Worm (Caenorhabditis elegans) whole organism, midembryonic: ENCODE results near the gene str-135.

Source experiments
- T22C8.4 ChIP-seq: fragments of 200-800 bp; sonication (Bioruptor generic); IDR thresholded peaks from 2 replicates; pipeline ENCODE4 v1.3.6; 2022; ENCODE audit warnings: missing genetic modification characterization, missing compliant biosample characterization
- cog-1 ChIP-seq: sonication (generic microtip); optimal IDR thresholded peaks from 2 replicates; lab custom pipeline; 2016; ENCODE audit warnings: missing genetic modification characterization, missing compliant biosample characterization
- flt-1 ChIP-seq: fragments of 200-800 bp; sonication (Bioruptor generic); IDR thresholded peaks from 2 replicates; pipeline ENCODE4 v1.3.6; 2022; ENCODE audit warnings: missing genetic modification characterization, missing compliant biosample characterization
- klf-2 ChIP-seq: fragments of 200-800 bp; sonication (Bioruptor generic); conservative IDR thresholded peaks from 2 replicates; pipeline ENCODE4 v1.3.6; 2022; ENCODE audit warnings: missing genetic modification reagents, missing genetic modification characterization, missing compliant biosample characterization
- med-1 ChIP-seq: sonication (generic microtip); optimal IDR thresholded peaks from 2 replicates; lab custom pipeline; 2017; ENCODE audit warnings: missing genetic modification characterization, mild to moderate bottlenecking, missing compliant biosample characterization, antibody characterized with exemption, missing genetic modification reagents; ENCODE audit not compliant: insufficient read depth
- ref-1 ChIP-seq: fragments of 200-800 bp; sonication (Bioruptor generic); conservative IDR thresholded peaks from 2 replicates; pipeline ENCODE4 v1.3.6; 2022; ENCODE audit warnings: missing genetic modification reagents, missing genetic modification characterization, missing compliant biosample characterization
- tab-1 ChIP-seq: fragments of 200-800 bp; sonication (Bioruptor generic); IDR thresholded peaks from 2 replicates; pipeline ENCODE4 v1.3.6; 2022; ENCODE audit warnings: missing genetic modification characterization, missing compliant biosample characterization
- ztf-23 ChIP-seq: fragments of 200-800 bp; sonication (Bioruptor generic); IDR thresholded peaks from 2 replicates; pipeline ENCODE4 v1.3.6; 2022; ENCODE audit warnings: missing genetic modification reagents, missing genetic modification characterization, missing compliant biosample characterization
- ztf-29 ChIP-seq: fragments of 200-800 bp; sonication (Bioruptor generic); IDR thresholded peaks from 2 replicates; pipeline ENCODE4 v1.3.6; 2022; ENCODE audit warnings: missing genetic modification reagents, missing genetic modification characterization, missing compliant biosample characterization

str-135 gene

DNA sequence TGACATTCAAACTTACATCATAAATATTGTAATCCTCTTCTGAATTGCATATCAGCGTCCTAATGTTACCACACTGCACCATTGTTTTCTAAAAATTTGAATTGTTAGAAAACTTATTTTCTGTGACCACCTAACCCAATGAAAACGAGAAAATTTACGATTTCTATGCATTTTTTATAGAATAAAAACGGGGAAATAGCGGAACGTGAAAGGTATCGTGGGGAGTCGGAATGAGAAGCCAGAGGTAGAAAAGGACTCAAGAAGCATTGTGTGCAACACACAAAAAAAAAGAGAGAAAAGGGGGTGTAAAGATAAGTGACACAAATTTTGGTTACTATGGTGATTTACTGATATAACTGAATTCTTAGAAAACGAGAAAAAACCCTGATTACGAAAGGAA lies 30.5 kb downstream of the str-135 start, which contains the start of gene C16D9.6:
Gene C16D9.6 (minus strand): TSS at position 101 of the 400 bp plus-strand sequence.
- TF ChIP-seq ref-1 (no peak), ztf-23 (GFP tag; lab: Robert Waterston, UW) (no peak), klf-2 (no peak), med-1 (no peak), tab-1 (GFP tag; lab: Robert Waterston, UW) (no peak)

DNA sequence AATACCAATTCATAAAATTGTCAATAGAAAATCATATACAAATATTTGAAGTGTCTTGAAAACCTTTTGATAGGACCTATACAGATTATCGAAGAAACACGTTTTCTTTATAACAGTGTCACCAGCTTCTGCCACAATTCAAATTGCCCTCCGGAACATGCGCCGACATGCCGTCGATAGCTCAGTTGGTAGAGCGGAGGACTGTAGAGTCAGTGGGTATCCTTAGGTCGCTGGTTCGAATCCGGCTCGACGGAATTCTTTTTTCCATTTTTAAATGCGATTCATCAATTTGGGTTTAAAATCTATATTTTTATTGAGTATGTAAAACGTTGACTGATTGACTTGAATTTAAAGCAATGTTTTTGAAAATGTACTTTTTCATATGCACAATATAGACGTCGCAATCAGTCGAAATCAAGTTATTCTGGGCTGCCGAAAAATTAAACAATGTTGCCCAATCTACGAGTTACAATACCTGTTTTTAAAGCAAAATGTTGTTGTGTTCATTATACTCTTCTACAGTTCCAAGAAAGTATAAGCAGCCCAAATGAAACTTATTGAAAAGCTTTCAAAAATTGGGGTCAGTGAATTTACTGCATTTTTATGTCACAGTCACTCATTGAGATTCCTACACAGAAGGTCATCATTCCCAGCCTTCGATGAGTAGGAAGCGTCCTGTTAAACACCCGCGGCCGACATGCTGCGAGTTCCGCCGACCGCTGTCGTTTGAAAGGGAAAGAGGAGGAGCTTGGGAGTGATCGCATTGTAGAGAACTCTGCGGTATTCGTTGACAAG lies 33.2 kb downstream of the str-135 start:
- TF ChIP-seq flt-1 (GFP tag; lab: Robert Waterston, UW) (0 out of 2 replicates have a peak, but pooled peaks have one; percentile 36), ztf-23 (GFP tag; lab: Robert Waterston, UW) (no peak)

DNA sequence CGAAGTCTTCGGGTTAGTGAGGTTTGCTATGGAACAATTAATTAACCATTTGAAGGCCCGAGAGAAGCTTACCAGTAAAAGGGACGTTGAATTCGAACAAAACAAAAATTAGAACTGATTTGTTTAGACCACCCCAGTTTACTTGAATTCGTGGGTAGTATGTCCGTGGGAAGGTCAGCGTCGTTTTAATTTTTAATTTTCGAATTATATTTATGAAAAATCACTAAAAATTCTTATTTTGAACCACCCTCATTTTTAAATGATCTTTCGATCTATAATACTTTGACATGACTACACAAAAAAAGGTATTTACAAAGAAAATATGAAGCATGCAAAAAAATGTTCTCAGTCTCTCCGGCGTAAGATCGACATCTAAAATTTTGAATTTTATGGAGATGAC lies 35.2 kb downstream of the str-135 start, which contains the start of gene C16D9.5:
Gene C16D9.5 (minus strand): TSS at position 101 of the 400 bp plus-strand sequence.
- TF ChIP-seq ref-1 (no peak), cog-1 (no peak), tab-1 (GFP tag; lab: Robert Waterston, UW) (no peak), T22C8.4 (GFP tag; lab: Robert Waterston, UW) (no peak), klf-2 (no peak), ztf-29 (GFP tag; lab: Robert Waterston, UW) (no peak), med-1 (no peak), ztf-23 (GFP tag; lab: Robert Waterston, UW) (no peak), flt-1 (GFP tag; lab: Robert Waterston, UW) (no peak)

DNA sequence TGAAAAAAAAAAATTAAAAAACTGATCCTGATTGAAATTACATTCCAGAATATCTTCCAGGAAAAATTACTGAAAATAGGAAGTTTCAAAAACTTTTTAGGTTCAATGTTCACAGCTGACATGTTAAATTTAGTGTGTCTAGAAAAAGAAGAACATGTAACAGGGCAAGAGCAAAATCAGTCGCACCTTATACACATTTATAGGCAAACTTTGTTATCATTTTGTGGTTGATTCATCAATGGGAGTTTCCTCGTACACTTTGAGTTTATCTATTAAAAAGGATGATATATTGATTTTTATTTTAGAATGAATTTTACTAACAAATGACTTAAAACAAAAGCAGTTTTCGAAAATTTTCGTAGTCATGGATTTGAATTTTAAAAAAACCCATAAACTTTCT lies 37.5 kb downstream of the str-135 start:
- TF ChIP-seq ztf-23 (GFP tag; lab: Robert Waterston, UW) (no peak), tab-1 (GFP tag; lab: Robert Waterston, UW) (no peak), med-1 (no peak), cog-1 (no peak), flt-1 (GFP tag; lab: Robert Waterston, UW) (no peak), ref-1 (no peak), klf-2 (no peak), T22C8.4 (GFP tag; lab: Robert Waterston, UW) (no peak), ztf-29 (GFP tag; lab: Robert Waterston, UW) (no peak)

DNA sequence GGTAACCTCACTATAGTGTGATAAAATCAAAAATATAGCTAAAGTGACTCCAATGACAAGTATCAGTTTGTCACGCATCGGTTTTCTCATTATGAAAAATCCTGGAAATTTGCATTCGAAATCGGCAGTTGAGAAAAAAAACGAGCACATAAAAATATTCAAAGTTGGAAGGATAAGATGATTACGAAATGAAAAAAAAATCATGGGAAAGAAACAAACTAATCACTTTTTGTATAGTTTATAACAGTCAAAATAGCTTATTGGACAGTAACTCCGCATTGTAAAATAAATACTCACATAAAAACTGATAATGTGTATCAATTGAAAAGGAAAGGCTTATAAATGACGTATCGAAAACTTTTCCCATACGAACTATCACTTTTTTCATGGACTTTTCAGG lies 37.9 kb downstream of the str-135 start, which contains the start of gene C16D9.4:
Gene C16D9.4 (minus strand): TSS at position 101 of the 400 bp plus-strand sequence.
- TF ChIP-seq cog-1 (no peak), tab-1 (GFP tag; lab: Robert Waterston, UW) (no peak), T22C8.4 (GFP tag; lab: Robert Waterston, UW) (no peak), ztf-29 (GFP tag; lab: Robert Waterston, UW) (no peak), med-1 (no peak), klf-2 (no peak), flt-1 (GFP tag; lab: Robert Waterston, UW) (no peak), ztf-23 (GFP tag; lab: Robert Waterston, UW) (no peak), ref-1 (no peak)

DNA sequence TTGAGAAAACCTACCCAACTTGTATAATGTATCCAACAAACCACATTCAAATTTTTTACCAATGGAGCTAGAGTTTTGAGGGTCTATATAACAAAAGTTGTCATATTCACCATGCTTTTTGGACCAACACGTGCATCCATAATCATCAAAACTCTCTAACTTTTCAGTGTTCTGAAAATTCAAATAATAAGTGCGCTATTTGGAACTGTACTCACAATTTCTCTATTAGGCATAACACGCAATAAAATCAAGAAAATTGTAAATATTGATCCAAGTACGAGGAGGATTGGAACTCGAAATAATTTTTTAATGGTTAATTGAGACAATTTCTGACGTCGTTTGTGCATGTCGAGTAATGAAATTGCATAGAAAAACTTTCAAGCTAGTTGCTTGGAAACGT lies 40.7 kb downstream of the str-135 start, which contains the start of gene C16D9.3:
Gene C16D9.3 (minus strand): TSS at position 101 of the 400 bp plus-strand sequence.
- no peak for TF ChIP-seq T22C8.4 (GFP tag; lab: Robert Waterston, UW)
- no peak for TF ChIP-seq med-1
- TF ChIP-seq flt-1 (GFP tag; lab: Robert Waterston, UW): no peak
- TF ChIP-seq cog-1: no peak
- no peak for TF ChIP-seq ztf-23 (GFP tag; lab: Robert Waterston, UW)
- TF ChIP-seq klf-2: no peak
- TF ChIP-seq tab-1 (GFP tag; lab: Robert Waterston, UW): no peak
- no peak for TF ChIP-seq ztf-29 (GFP tag; lab: Robert Waterston, UW)
- TF ChIP-seq ref-1: no peak

DNA sequence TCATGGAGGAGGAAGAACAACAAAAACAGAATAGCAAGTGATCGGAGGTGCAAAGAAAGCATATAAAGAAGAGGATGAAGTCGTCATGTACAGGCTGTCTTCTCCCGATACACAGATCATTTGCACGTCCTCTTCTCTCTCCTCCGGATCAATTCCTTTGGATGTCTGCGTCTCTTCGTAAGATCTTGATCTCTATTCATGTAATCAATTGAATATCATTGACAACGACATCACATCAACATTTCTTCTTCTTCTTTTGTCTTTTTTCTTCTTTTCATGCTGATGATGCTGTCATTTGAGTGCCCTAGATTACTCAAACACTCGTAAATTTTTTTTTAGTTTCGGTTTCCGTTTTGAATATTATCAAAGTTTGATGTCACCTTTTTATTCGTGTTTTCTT lies 42.4 kb downstream of the str-135 start, which contains the start of gene rol-3:
Gene rol-3 (minus strand): TSS at position 120 of the 400 bp plus-strand sequence.
- no peak for TF ChIP-seq ztf-23 (GFP tag; lab: Robert Waterston, UW)
- TF ChIP-seq ztf-29 (GFP tag; lab: Robert Waterston, UW): no peak
- no peak for TF ChIP-seq tab-1 (GFP tag; lab: Robert Waterston, UW)
- no peak for TF ChIP-seq ref-1
- no peak for TF ChIP-seq klf-2
- TF ChIP-seq T22C8.4 (GFP tag; lab: Robert Waterston, UW): no peak
- TF ChIP-seq flt-1 (GFP tag; lab: Robert Waterston, UW): no peak
- no peak for TF ChIP-seq cog-1
- TF ChIP-seq med-1: no peak

DNA sequence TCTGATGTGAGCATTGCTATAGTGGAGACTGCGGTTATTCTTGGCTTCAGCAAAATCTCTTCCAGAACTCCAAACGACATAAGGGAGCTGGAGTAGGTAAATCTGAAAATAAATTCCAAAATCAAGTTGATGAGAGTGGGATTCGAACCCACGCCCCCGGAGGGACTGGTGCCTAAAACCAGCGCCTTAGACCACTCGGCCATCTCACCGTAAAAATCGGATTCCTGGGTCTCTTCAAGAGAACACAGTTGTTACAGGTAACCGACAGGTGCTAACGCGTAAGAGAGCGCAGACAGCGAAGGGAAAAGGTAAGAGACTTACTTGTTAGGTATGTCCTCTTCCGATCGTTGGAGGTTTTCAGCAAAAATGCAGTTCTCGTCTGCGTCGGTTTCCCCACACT lies 45.3 kb downstream of the str-135 start:
- TF ChIP-seq med-1 (no peak), tab-1 (GFP tag; lab: Robert Waterston, UW) (no peak; the same call in 1 of the 2 replicates), klf-2 (no peak), ztf-29 (GFP tag; lab: Robert Waterston, UW) (peak; percentile 59; the same call in 1 of the 2 replicates), ref-1 (peak; percentile 47), ztf-23 (GFP tag; lab: Robert Waterston, UW) (0 out of 2 replicates have a peak, but pooled peaks have one; percentile 45), flt-1 (GFP tag; lab: Robert Waterston, UW) (0 out of 2 replicates have a peak, but pooled peaks have one; percentile 68), T22C8.4 (GFP tag; lab: Robert Waterston, UW) (0 out of 2 replicates have a peak, but pooled peaks have one; percentile 40), cog-1 (no peak)

DNA sequence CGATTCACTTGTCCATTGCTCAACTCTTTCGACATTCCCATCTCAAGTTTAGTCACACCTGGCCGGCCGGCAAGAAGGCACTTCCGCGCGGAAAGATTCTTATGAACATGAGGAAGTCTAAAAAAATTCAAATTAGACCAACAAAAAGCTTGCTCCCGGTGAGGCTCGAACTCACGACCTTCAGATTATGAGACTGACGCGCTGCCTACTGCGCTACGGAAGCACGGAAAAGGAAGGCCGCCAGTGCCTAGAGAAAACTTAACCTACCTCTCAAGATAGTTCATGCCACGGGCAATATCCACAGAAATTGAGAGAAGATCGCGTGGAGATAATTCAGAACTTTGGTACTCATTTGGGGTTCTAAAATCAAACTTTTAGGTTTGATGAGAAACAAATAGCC lies 50.6 kb downstream of the str-135 start:
- no peak for TF ChIP-seq klf-2
- peak; percentile 70; the same call in 1 of the 2 replicates for TF ChIP-seq ztf-23 (GFP tag; lab: Robert Waterston, UW)
- TF ChIP-seq tab-1 (GFP tag; lab: Robert Waterston, UW): peak; percentile 72; the same call in 1 of the 2 replicates
- TF ChIP-seq cog-1: no peak
- TF ChIP-seq flt-1 (GFP tag; lab: Robert Waterston, UW): peak; percentile 60; the same call in 1 of the 2 replicates
- TF ChIP-seq T22C8.4 (GFP tag; lab: Robert Waterston, UW): 0 out of 2 replicates have a peak, but pooled peaks have one; percentile 7
- TF ChIP-seq ref-1: no peak
